Worm (Caenorhabditis elegans): ENCODE measurements around the gene str-205.

DNA sequence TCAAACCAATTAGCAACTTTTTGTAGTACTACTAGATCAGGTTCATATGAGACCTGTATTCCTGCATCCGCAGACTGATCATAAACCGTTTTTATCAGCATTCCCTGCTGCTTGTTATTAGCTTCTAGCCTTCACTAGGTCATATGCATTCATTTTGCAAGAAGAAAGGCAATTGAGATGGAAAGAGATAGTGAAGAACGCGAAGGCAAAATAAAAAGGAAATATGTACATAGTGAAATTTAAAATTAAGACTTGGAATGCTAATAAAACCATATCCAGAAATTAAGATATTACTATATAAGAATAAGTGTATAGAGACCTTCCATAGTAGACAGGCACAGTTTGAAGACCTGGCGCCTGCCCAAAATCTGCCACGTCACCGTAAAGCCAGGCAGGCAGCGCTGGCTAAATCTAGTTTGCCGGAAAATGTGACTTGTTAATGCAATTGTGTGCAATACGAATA lies 9.0 kb downstream of the str-205 start, which contains the start of the genes C02E7.8 and srh-23:
- no peak for TF ChIP-seq lin-26 (GFP tag; IDR thresholded peaks at IDR 0.05)
- TF ChIP-seq K11D2.4 (GFP tag; IDR thresholded peaks at IDR 0.05): no peak
- no peak for TF ChIP-seq Y56A3A.18 (GFP tag; IDR thresholded peaks at IDR 0.05)
- TF ChIP-seq atf-7 (tag; optimal IDR thresholded peaks at IDR 0.05): no peak
- no peak for TF ChIP-seq him-1 (tag; optimal IDR thresholded peaks at IDR 0.05)
- no peak for TF ChIP-seq let-607 (tag; optimal IDR thresholded peaks at IDR 0.05)
- no peak for TF ChIP-seq Y79H2A.3 (GFP tag; conservative IDR thresholded peaks at IDR 0.05)
- TF ChIP-seq pha-4 (tag; optimal IDR thresholded peaks at IDR 0.05): no peak
- TF ChIP-seq F55B11.4 (tag; optimal IDR thresholded peaks at IDR 0.05; ENCODE audit: borderline replicate concordance, insufficient read depth): no peak

Measured in whole organism, young adult.